Worm (Caenorhabditis elegans): ENCODE results near the gene rps-3.

DNA sequence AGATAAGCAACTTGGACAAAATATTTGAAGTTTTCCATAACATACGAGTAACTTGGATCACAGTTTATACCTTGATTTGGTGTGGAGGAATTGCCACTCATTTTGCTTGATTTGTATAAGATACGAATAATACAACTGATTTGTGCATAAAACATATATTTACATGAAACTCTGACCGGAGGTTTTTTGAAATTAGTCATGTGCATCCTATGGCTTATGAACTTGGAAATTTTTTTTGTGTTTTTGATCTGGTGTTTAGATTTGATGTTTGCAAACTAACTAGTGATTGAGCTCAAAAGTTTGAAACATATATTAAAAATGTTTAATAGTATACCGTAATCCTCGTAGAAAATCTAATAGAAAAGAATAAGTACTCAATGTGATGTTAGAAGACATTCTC is 48.1 kb downstream of the rps-3 start, which contains the start of gene srg-8:
- no peak for TF ChIP-seq him-1 (tag; optimal IDR thresholded peaks at IDR 0.05)
- TF ChIP-seq W03F9.2 (tag; optimal IDR thresholded peaks at IDR 0.05) = no peak
- no peak for TF ChIP-seq dao-5 (tag; optimal IDR thresholded peaks at IDR 0.05)
